Fruit fly (Drosophila melanogaster): Measurements from ENCODE around the gene CG11313.

Gene CG11313

DNA sequence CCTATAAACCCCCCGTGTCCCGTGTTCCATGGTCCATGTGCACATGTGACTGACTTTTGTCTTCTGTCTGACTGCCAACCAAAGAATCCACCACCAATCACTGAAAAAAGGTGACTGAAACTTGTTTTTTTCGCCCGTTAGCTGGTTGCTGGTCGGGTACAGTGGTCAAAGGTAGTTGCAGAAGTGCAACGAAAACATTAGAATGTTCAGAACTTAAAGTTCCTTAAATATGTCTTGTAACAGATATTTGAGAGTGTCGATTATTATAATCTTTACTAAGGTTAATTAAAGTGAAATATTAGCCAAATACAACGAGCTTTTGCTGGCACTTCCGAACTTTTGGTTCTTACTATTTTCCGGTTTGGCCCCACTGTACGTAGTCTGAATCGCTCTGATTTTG, 30.2 kb upstream of the CG11313 start (continued):
- TF ChIP-seq CG13123 (GFP tag; optimal IDR thresholded peaks at IDR 0.05), result no peak
- TF ChIP-seq kay (GFP tag; optimal IDR thresholded peaks at IDR 0.05), result no peak
- no peak for TF ChIP-seq MBD-R2 (GFP tag; IDR thresholded peaks at IDR 0.05)
- peak; percentile 76 for TF ChIP-seq kni (GFP tag; optimal IDR thresholded peaks at IDR 0.05)
- peak; percentile 31 for TF ChIP-seq Kr (GFP tag; optimal IDR thresholded peaks at IDR 0.05)
- peak; percentile 27 for TF ChIP-seq Max (GFP tag; optimal IDR thresholded peaks at IDR 0.05)
- no peak for TF ChIP-seq kah (GFP tag; optimal IDR thresholded peaks at IDR 0.05)
- no peak for TF ChIP-seq CG3847 (GFP tag; IDR thresholded peaks at IDR 0.05)
- TF ChIP-seq bab2 (GFP tag; optimal IDR thresholded peaks at IDR 0.05), result peak; percentile 21
- no peak for TF ChIP-seq CG8290 (GFP tag; optimal IDR thresholded peaks at IDR 0.05)
- TF ChIP-seq CG8290 (tag; optimal IDR thresholded peaks at IDR 0.05), result no peak
- no peak for TF ChIP-seq CG1233 (GFP tag; optimal IDR thresholded peaks at IDR 0.05)
- TF ChIP-seq prd (optimal IDR thresholded peaks at IDR 0.05), result no peak
- TF ChIP-seq prd (GFP tag; IDR thresholded peaks at IDR 0.05), result peak; percentile 69; the same call in 2 of the 3 replicates
- no peak for TF ChIP-seq CG34224 (GFP tag; IDR thresholded peaks at IDR 0.05; ENCODE audit: partially characterized antibody)
- TF ChIP-seq sug (tag; optimal IDR thresholded peaks at IDR 0.05), result no peak
- no peak for TF ChIP-seq usp (GFP tag; optimal IDR thresholded peaks at IDR 0.05)
- TF ChIP-seq Mad (GFP tag; optimal IDR thresholded peaks at IDR 0.05), result no peak
- no peak for TF ChIP-seq gfzf (GFP tag; optimal IDR thresholded peaks at IDR 0.05)
- no peak for TF ChIP-seq zfh2 (GFP tag; optimal IDR thresholded peaks at IDR 0.05)
- TF ChIP-seq CG12299 (tag; optimal IDR thresholded peaks at IDR 0.05), result no peak
- TF ChIP-seq CG1024 (GFP tag; IDR thresholded peaks at IDR 0.05), result no peak
- no peak for TF ChIP-seq cg (GFP tag; optimal IDR thresholded peaks at IDR 0.05)
- no peak for TF ChIP-seq dm (GFP tag; optimal IDR thresholded peaks at IDR 0.05)
- TF ChIP-seq E2f1 (GFP tag; IDR thresholded peaks at IDR 0.05), result peak; percentile 53
- TF ChIP-seq pita (GFP tag; optimal IDR thresholded peaks at IDR 0.05), result no peak
- no peak for TF ChIP-seq NC2α (GFP tag; optimal IDR thresholded peaks at IDR 0.05)
- no peak for TF ChIP-seq CG14014 (GFP tag; IDR thresholded peaks at IDR 0.05)
- no peak for TF ChIP-seq CG18619 (GFP tag; optimal IDR thresholded peaks at IDR 0.05)
- TF ChIP-seq ewg (GFP tag; optimal IDR thresholded peaks at IDR 0.05), result peak; percentile 19
- no peak for TF ChIP-seq NFAT (GFP tag; IDR thresholded peaks at IDR 0.05)
- peak; percentile 69 for TF ChIP-seq CG4282 (GFP tag; optimal IDR thresholded peaks at IDR 0.05)
- no peak for TF ChIP-seq sd (tag; optimal IDR thresholded peaks at IDR 0.05)
- TF ChIP-seq CG10321 (GFP tag; IDR thresholded peaks at IDR 0.05), result no peak
- TF ChIP-seq dimm (GFP tag; IDR thresholded peaks at IDR 0.05), result no peak
- no peak for TF ChIP-seq CG12769 (tag; optimal IDR thresholded peaks at IDR 0.05)
- no peak for TF ChIP-seq CG3726 (GFP tag; IDR thresholded peaks at IDR 0.05)
- peak; percentile 62; the same call in 2 of the 3 replicates for TF ChIP-seq CG17361 (GFP tag; IDR thresholded peaks at IDR 0.05)
- peak; percentile 67 for TF ChIP-seq CG14710 (tag; optimal IDR thresholded peaks at IDR 0.05)
- peak; percentile 9 for TF ChIP-seq CTCF (GFP tag; optimal IDR thresholded peaks at IDR 0.05)
- TF ChIP-seq CG3838 (GFP tag; optimal IDR thresholded peaks at IDR 0.05), result no peak
- no peak for TF ChIP-seq CG10274 (GFP tag; optimal IDR thresholded peaks at IDR 0.05)
- TF ChIP-seq croc (GFP tag; conservative IDR thresholded peaks at IDR 0.05), result peak; percentile 62; the same call in 2 of the 3 replicates
- peak; percentile 74 for TF ChIP-seq CG1603 (tag; optimal IDR thresholded peaks at IDR 0.05)
- TF ChIP-seq lov (optimal IDR thresholded peaks at IDR 0.05), result no peak
- no peak; the same call in 2 of the 3 replicates for TF ChIP-seq lov (GFP tag; IDR thresholded peaks at IDR 0.05)
- peak; percentile 46 for TF ChIP-seq CG12219 (GFP tag; optimal IDR thresholded peaks at IDR 0.05)
- no peak for TF ChIP-seq chm (GFP tag; IDR thresholded peaks at IDR 0.05)
- TF ChIP-seq CG6689 (GFP tag; IDR thresholded peaks at IDR 0.05), result peak; percentile 53; the same call in 1 of the 2 replicates
- TF ChIP-seq Rx (GFP tag; IDR thresholded peaks at IDR 0.05), result peak; percentile 34; the same call in 1 of the 2 replicates
- TF ChIP-seq CG11504 (tag; optimal IDR thresholded peaks at IDR 0.05), result peak; percentile 68
- peak; percentile 75 for TF ChIP-seq gem (tag; optimal IDR thresholded peaks at IDR 0.05)
- TF ChIP-seq CG3163 (GFP tag; optimal IDR thresholded peaks at IDR 0.05), result no peak
- no peak for TF ChIP-seq wdn (GFP tag; IDR thresholded peaks at IDR 0.05)

Data from whole organism, embryonic.